Fruit fly (Drosophila melanogaster): ENCODE data around the gene CG32576.

The CG32576 gene

DNA sequence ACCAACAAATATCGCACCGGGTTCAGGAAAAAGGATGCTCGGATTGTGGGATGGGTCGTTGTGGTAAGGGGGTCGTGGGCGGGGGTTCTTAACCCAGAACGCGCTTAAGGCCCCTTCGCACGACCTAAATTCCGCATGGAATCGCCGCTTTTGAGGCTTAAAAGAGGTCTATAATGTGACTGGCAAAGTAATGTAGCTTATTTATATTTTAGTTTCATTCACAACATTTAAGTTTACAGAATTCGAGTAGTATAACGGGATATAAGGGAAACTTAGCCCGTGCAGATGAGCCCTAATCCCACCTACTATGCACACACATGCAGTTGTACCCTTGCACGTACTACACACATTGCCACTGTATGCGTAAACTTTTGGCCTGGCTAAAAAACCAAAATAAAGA is 9.6 kb downstream of the CG32576 start (continued):
- TF ChIP-seq CG32772 (GFP tag; IDR thresholded peaks at IDR 0.05) (peak; percentile 64), sd (tag; optimal IDR thresholded peaks at IDR 0.05) (no peak), CG1602 (GFP tag; optimal IDR thresholded peaks at IDR 0.05) (peak; percentile 49), CHES-1-like (GFP tag; optimal IDR thresholded peaks at IDR 0.05) (no peak), Optix (GFP tag; IDR thresholded peaks at IDR 0.05) (peak; percentile 76), ci (GFP tag; IDR thresholded peaks at IDR 0.05) (peak; percentile 95), mirr (GFP tag; optimal IDR thresholded peaks at IDR 0.05) (peak; percentile 71), CG33557 (GFP tag; optimal IDR thresholded peaks at IDR 0.05) (peak; percentile 91), CG2116 (GFP tag; optimal IDR thresholded peaks at IDR 0.05) (peak; percentile 11), Sin3A (optimal IDR thresholded peaks at IDR 0.05) (no peak), CG11093 (GFP tag; IDR thresholded peaks at IDR 0.05) (peak; percentile 59; the same call in 2 of the 3 replicates), Doc2 (GFP tag; IDR thresholded peaks at IDR 0.05) (no peak), abd-A (tag; optimal IDR thresholded peaks at IDR 0.05) (no peak), gsb-n (tag; optimal IDR thresholded peaks at IDR 0.05) (peak; percentile 84), Sry-δ (GFP tag; optimal IDR thresholded peaks at IDR 0.05) (no peak), sens-2 (GFP tag; IDR thresholded peaks at IDR 0.05) (peak; percentile 85), her (GFP tag; optimal IDR thresholded peaks at IDR 0.05) (peak; percentile 16), CG9609 (GFP tag; optimal IDR thresholded peaks at IDR 0.05) (peak; percentile 61), peb (GFP tag; IDR thresholded peaks at IDR 0.05) (peak; percentile 69), pan (optimal IDR thresholded peaks at IDR 0.05) (no peak), pan (GFP tag; optimal IDR thresholded peaks at IDR 0.05 in 1 of 2, IDR thresholded peaks at IDR 0.05 in 1 of 2) (peak in 1 of 2 experiments; percentile 86), disco-r (GFP tag; optimal IDR thresholded peaks at IDR 0.05) (no peak), ttk (GFP tag; IDR thresholded peaks at IDR 0.05) (peak; percentile 69), HLH4C (GFP tag; IDR thresholded peaks at IDR 0.05; ENCODE audit: partially characterized antibody) (no peak), Trl (optimal IDR thresholded peaks at IDR 0.05) (no peak), Trl (GFP tag; optimal IDR thresholded peaks at IDR 0.05) (peak; percentile 47), insv (GFP tag; optimal IDR thresholded peaks at IDR 0.05) (no peak), CG3726 (GFP tag; IDR thresholded peaks at IDR 0.05) (peak; percentile 69; the same call in 2 of the 3 replicates), Abd-B (GFP tag; optimal IDR thresholded peaks at IDR 0.05) (peak; percentile 59), ase (GFP tag; IDR thresholded peaks at IDR 0.05) (peak; percentile 80), wor (GFP tag; IDR thresholded peaks at IDR 0.05) (peak; percentile 67), zen (tag; optimal IDR thresholded peaks at IDR 0.05) (peak; percentile 79), hb (GFP tag; IDR thresholded peaks at IDR 0.05; ENCODE audit: partially characterized antibody) (no peak), kay (GFP tag; optimal IDR thresholded peaks at IDR 0.05) (no peak), CG8089 (GFP tag; optimal IDR thresholded peaks at IDR 0.05) (peak; percentile 16), CG10654 (GFP tag; optimal IDR thresholded peaks at IDR 0.05) (peak; percentile 61), CG13287 (GFP tag; IDR thresholded peaks at IDR 0.05; ENCODE audit: partially characterized antibody) (no peak), HHEX (GFP tag; optimal IDR thresholded peaks at IDR 0.05) (peak; percentile 84), CG14014 (GFP tag; IDR thresholded peaks at IDR 0.05) (peak; percentile 70), gem (tag; optimal IDR thresholded peaks at IDR 0.05) (peak; percentile 89), sens (GFP tag) (peak; percentile 87), CG4360 (GFP tag; IDR thresholded peaks at IDR 0.05) (peak; percentile 60), luna (GFP tag; optimal IDR thresholded peaks at IDR 0.05) (no peak), Scr (GFP tag; IDR thresholded peaks at IDR 0.05; ENCODE audit: partially characterized antibody) (no peak), salm (tag; optimal IDR thresholded peaks at IDR 0.05) (peak; percentile 82), CG17186 (GFP tag; optimal IDR thresholded peaks at IDR 0.05) (peak; percentile 56), CG3281 (GFP tag; optimal IDR thresholded peaks at IDR 0.05) (peak; percentile 86), CG6854 (GFP tag; optimal IDR thresholded peaks at IDR 0.05) (peak; percentile 79), grn (GFP tag; optimal IDR thresholded peaks at IDR 0.05) (no peak), CG9727 (GFP tag; optimal IDR thresholded peaks at IDR 0.05) (peak; percentile 80), CG34224 (GFP tag; IDR thresholded peaks at IDR 0.05; ENCODE audit: partially characterized antibody) (no peak), CG1603 (tag; optimal IDR thresholded peaks at IDR 0.05) (peak; percentile 89)
